Fruit fly (Drosophila melanogaster): ENCODE measurements around the gene CG33159.

CG33159 gene

DNA sequence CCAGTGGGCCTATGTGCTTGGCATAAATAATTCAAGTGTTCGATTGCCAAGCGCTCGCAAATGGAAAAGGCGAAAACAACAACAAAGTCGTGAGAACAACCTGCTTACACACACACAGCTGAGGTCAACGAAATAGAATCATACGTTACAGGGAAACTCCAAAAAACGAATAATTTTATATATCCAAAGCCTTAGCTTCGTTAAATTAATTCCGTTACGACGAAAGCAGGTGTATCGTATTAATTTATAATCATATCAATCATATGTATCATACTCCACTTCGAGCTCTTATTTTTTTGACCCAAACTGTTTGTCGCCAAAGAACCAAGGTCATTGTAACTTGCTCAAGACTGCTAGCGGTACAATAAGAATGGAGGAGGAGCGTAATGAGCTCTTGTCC lies 24.8 kb downstream of the CG33159 start (continued):
- TF ChIP-seq CG33557 (GFP tag; optimal IDR thresholded peaks at IDR 0.05) (peak; percentile 62), Rfx (GFP tag; IDR thresholded peaks at IDR 0.05) (peak; percentile 94), CG10267 (tag; optimal IDR thresholded peaks at IDR 0.05) (peak; percentile 83), wdn (GFP tag; IDR thresholded peaks at IDR 0.05) (peak; percentile 75), ase (GFP tag; IDR thresholded peaks at IDR 0.05) (peak; percentile 82), CG14441 (GFP tag; IDR thresholded peaks at IDR 0.05) (peak; percentile 93), HLH54F (GFP tag; optimal IDR thresholded peaks at IDR 0.05) (peak; percentile 77), CG10431 (GFP tag; optimal IDR thresholded peaks at IDR 0.05) (peak; percentile 11), Taf1 (GFP tag; IDR thresholded peaks at IDR 0.05) (peak; percentile 82), CG13296 (GFP tag; optimal IDR thresholded peaks at IDR 0.05) (peak; percentile 91), NFAT (GFP tag; IDR thresholded peaks at IDR 0.05) (peak; percentile 86), emc (GFP tag; optimal IDR thresholded peaks at IDR 0.05) (no peak), E2f1 (GFP tag; IDR thresholded peaks at IDR 0.05) (peak; percentile 91), CG4730 (GFP tag; IDR thresholded peaks at IDR 0.05) (peak; percentile 82), Ets65A (GFP tag) (peak; percentile 86), chn (GFP tag; optimal IDR thresholded peaks at IDR 0.05) (peak; percentile 79), so (GFP tag; IDR thresholded peaks at IDR 0.05) (peak; percentile 70; the same call in 2 of the 3 replicates), Usf (GFP tag; optimal IDR thresholded peaks at IDR 0.05) (peak; percentile 45), CG6272 (GFP tag; IDR thresholded peaks at IDR 0.05) (peak; percentile 75), CG10654 (GFP tag; optimal IDR thresholded peaks at IDR 0.05) (peak; percentile 78), CG17361 (GFP tag; IDR thresholded peaks at IDR 0.05) (no peak; the same call in 2 of the 3 replicates), az2 (GFP tag; optimal IDR thresholded peaks at IDR 0.05) (peak; percentile 83), CG12219 (GFP tag; optimal IDR thresholded peaks at IDR 0.05) (peak; percentile 86), sc (optimal IDR thresholded peaks at IDR 0.05) (no peak), sc (GFP tag; optimal IDR thresholded peaks at IDR 0.05) (peak; percentile 50), dati (GFP tag; IDR thresholded peaks at IDR 0.05) (peak; percentile 77), Camta (GFP tag; optimal IDR thresholded peaks at IDR 0.05) (peak; percentile 82), Lim3 (GFP tag; IDR thresholded peaks at IDR 0.05) (0 out of 2 replicates have a peak, but pooled peaks have one; percentile 38), Mrtf (GFP tag; IDR thresholded peaks at IDR 0.05) (peak; percentile 85), CG4707 (GFP tag; optimal IDR thresholded peaks at IDR 0.05) (peak; percentile 63), CG11504 (tag; optimal IDR thresholded peaks at IDR 0.05) (no peak), CG10147 (GFP tag; optimal IDR thresholded peaks at IDR 0.05) (no peak), shn (GFP tag; optimal IDR thresholded peaks at IDR 0.05) (peak; percentile 43), CG13123 (GFP tag; optimal IDR thresholded peaks at IDR 0.05) (no peak), mirr (GFP tag; optimal IDR thresholded peaks at IDR 0.05) (peak; percentile 53), CG7745 (tag; optimal IDR thresholded peaks at IDR 0.05) (no peak), CG10274 (GFP tag; optimal IDR thresholded peaks at IDR 0.05) (peak; percentile 60), Sox102F (GFP tag; optimal IDR thresholded peaks at IDR 0.05) (peak; percentile 86), CG11456 (GFP tag; IDR thresholded peaks at IDR 0.05) (peak; percentile 92), sima (GFP tag; optimal IDR thresholded peaks at IDR 0.05) (no peak), br (optimal IDR thresholded peaks at IDR 0.05) (no peak), CG18599 (GFP tag; optimal IDR thresholded peaks at IDR 0.05) (peak; percentile 91), Bgb (GFP tag; IDR thresholded peaks at IDR 0.05; ENCODE audit: partially characterized antibody) (no peak), ci (GFP tag; IDR thresholded peaks at IDR 0.05) (peak; percentile 89), tup (GFP tag; optimal IDR thresholded peaks at IDR 0.05) (peak; percentile 68), CG7839 (tag; optimal IDR thresholded peaks at IDR 0.05) (peak; percentile 92), dmrt11E (tag; optimal IDR thresholded peaks at IDR 0.05) (peak; percentile 85), CG30403 (GFP tag; optimal IDR thresholded peaks at IDR 0.05) (peak; percentile 86), sd (tag; optimal IDR thresholded peaks at IDR 0.05) (no peak), CG4820 (GFP tag; optimal IDR thresholded peaks at IDR 0.05) (peak; percentile 87), CG2199 (GFP tag; IDR thresholded peaks at IDR 0.05) (peak; percentile 77; the same call in 1 of the 3 replicates), Stat92E (GFP tag; optimal IDR thresholded peaks at IDR 0.05) (peak in 1 of 3 experiments; percentile 64)
